Fruit fly (Drosophila melanogaster): Measurements from ENCODE around the gene CG5194.

Gene CG5194

DNA sequence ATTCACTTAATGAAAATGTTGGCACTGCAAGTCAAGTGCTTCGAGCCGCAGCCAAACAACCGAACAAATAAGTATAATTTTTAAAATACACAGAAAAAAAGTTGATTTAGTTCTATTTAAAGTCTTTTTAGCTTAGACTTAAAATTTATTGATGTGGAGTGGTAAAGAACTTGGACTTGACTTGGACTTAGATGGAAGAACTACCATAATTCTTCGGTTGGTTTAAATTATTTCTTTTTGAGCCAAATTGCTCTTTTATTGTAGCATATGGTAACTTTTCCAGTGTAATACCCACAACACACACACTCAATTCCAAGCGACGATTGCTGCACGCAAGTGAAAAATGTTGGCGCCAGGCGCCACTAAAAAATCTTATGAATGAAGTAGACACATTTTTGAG lies 18.4 kb upstream of the CG5194 start (continued):
- no peak for TF ChIP-seq lov (optimal IDR thresholded peaks at IDR 0.05)
- peak; percentile 44; the same call in 2 of the 3 replicates for TF ChIP-seq lov (GFP tag; IDR thresholded peaks at IDR 0.05)
- peak; percentile 56 for TF ChIP-seq Camta (GFP tag; optimal IDR thresholded peaks at IDR 0.05)
- TF ChIP-seq NC2α (GFP tag; optimal IDR thresholded peaks at IDR 0.05): peak; percentile 6
- no peak for TF ChIP-seq corto (GFP tag; optimal IDR thresholded peaks at IDR 0.05)
- TF ChIP-seq CG7839 (tag; optimal IDR thresholded peaks at IDR 0.05): peak; percentile 59
- TF ChIP-seq Six4 (GFP tag; optimal IDR thresholded peaks at IDR 0.05): no peak
- TF ChIP-seq unpg (GFP tag; optimal IDR thresholded peaks at IDR 0.05): peak; percentile 57
- TF ChIP-seq CG32772 (GFP tag; IDR thresholded peaks at IDR 0.05): no peak
- TF ChIP-seq bbx (GFP tag; IDR thresholded peaks at IDR 0.05; ENCODE audit: partially characterized antibody): no peak
- TF ChIP-seq gro (GFP tag; optimal IDR thresholded peaks at IDR 0.05): no peak
- no peak for TF ChIP-seq CG12769 (tag; optimal IDR thresholded peaks at IDR 0.05)
- peak; percentile 47 for TF ChIP-seq tin (GFP tag; optimal IDR thresholded peaks at IDR 0.05)
- no peak for TF ChIP-seq odd (GFP tag; optimal IDR thresholded peaks at IDR 0.05)
- peak; percentile 16 for TF ChIP-seq fd102C (GFP tag; optimal IDR thresholded peaks at IDR 0.05)
- no peak for TF ChIP-seq ken (GFP tag; IDR thresholded peaks at IDR 0.05)
- no peak for TF ChIP-seq CG14667 (GFP tag; IDR thresholded peaks at IDR 0.05)
- TF ChIP-seq Sox102F (GFP tag; optimal IDR thresholded peaks at IDR 0.05): peak; percentile 62
- TF ChIP-seq CG16815 (GFP tag; optimal IDR thresholded peaks at IDR 0.05): peak; percentile 36
- no peak for TF ChIP-seq vfl (GFP tag; optimal IDR thresholded peaks at IDR 0.05)
- TF ChIP-seq trh (GFP tag; optimal IDR thresholded peaks at IDR 0.05): no peak
- no peak for TF ChIP-seq Doc2 (GFP tag; IDR thresholded peaks at IDR 0.05)
- TF ChIP-seq sim (GFP tag; IDR thresholded peaks at IDR 0.05): no peak
- no peak for TF ChIP-seq nau (GFP tag; optimal IDR thresholded peaks at IDR 0.05)
- TF ChIP-seq CG31365 (tag; optimal IDR thresholded peaks at IDR 0.05): no peak
- peak; percentile 67 for TF ChIP-seq CG9727 (GFP tag; optimal IDR thresholded peaks at IDR 0.05)
- no peak for TF ChIP-seq ato (GFP tag; IDR thresholded peaks at IDR 0.05; ENCODE audit: partially characterized antibody)
- no peak for TF ChIP-seq Gsc (GFP tag; IDR thresholded peaks at IDR 0.05)
- TF ChIP-seq dmrt99B (tag; optimal IDR thresholded peaks at IDR 0.05): peak; percentile 36
- TF ChIP-seq CG33557 (GFP tag; optimal IDR thresholded peaks at IDR 0.05): peak; percentile 55
- peak; percentile 5 for TF ChIP-seq Side (GFP tag; optimal IDR thresholded peaks at IDR 0.05)
- TF ChIP-seq CG7963 (GFP tag; IDR thresholded peaks at IDR 0.05; ENCODE audit: partially characterized antibody): no peak
- no peak for TF ChIP-seq CG2199 (GFP tag; IDR thresholded peaks at IDR 0.05)
- no peak; the same call in 1 of the 3 replicates for TF ChIP-seq croc (GFP tag; conservative IDR thresholded peaks at IDR 0.05)
- peak; percentile 33 for TF ChIP-seq CG30431 (GFP tag; optimal IDR thresholded peaks at IDR 0.05)
- TF ChIP-seq CG17361 (GFP tag; IDR thresholded peaks at IDR 0.05): 0 out of 3 replicates have a peak, but pooled peaks have one; percentile 25
- TF ChIP-seq CG9932 (GFP tag; IDR thresholded peaks at IDR 0.05): no peak
- peak; percentile 62 for TF ChIP-seq CG18262 (tag; optimal IDR thresholded peaks at IDR 0.05)
- TF ChIP-seq Asciz (GFP tag; optimal IDR thresholded peaks at IDR 0.05): no peak
- peak; percentile 6 for TF ChIP-seq CG17385 (GFP tag; optimal IDR thresholded peaks at IDR 0.05)
- peak; percentile 52 for TF ChIP-seq az2 (GFP tag; optimal IDR thresholded peaks at IDR 0.05)
- no peak for TF ChIP-seq CG11560 (tag; IDR thresholded peaks at IDR 0.05)
- TF ChIP-seq CG15601 (tag; optimal IDR thresholded peaks at IDR 0.05): peak; percentile 44
- no peak for TF ChIP-seq CG6175 (GFP tag; IDR thresholded peaks at IDR 0.05)
- TF ChIP-seq sens (GFP tag): peak; percentile 95
- no peak for TF ChIP-seq Atf6 (GFP tag; IDR thresholded peaks at IDR 0.05)
- TF ChIP-seq CG9817 (tag; optimal IDR thresholded peaks at IDR 0.05): no peak
- no peak for TF ChIP-seq CG6854 (GFP tag; optimal IDR thresholded peaks at IDR 0.05)
- TF ChIP-seq CG6683 (GFP tag; optimal IDR thresholded peaks at IDR 0.05): no peak
- TF ChIP-seq CG18619 (GFP tag; optimal IDR thresholded peaks at IDR 0.05): peak; percentile 13
- TF ChIP-seq CG14441 (GFP tag; IDR thresholded peaks at IDR 0.05): no peak
- TF ChIP-seq tx (GFP tag; optimal IDR thresholded peaks at IDR 0.05): no peak

Data from whole organism, embryonic.